Worm (Caenorhabditis elegans): Measurements from ENCODE around the gene H14N18.2.

- no peak for TF ChIP-seq F13H6.1 (tag; optimal IDR thresholded peaks at IDR 0.05)
- TF ChIP-seq madf-2 (tag; optimal IDR thresholded peaks at IDR 0.05): no peak
- TF ChIP-seq ceh-2 (tag; optimal IDR thresholded peaks at IDR 0.05): no peak
- no peak for TF ChIP-seq tbx-2 (tag; optimal IDR thresholded peaks at IDR 0.05)
- TF ChIP-seq elt-2 (tag; optimal IDR thresholded peaks at IDR 0.05): no peak
- no peak for TF ChIP-seq pag-3 (tag; optimal IDR thresholded peaks at IDR 0.05; ENCODE audit: borderline replicate concordance)
- no peak for TF ChIP-seq dve-1 (tag; optimal IDR thresholded peaks at IDR 0.05)
- TF ChIP-seq unc-55 (GFP tag; optimal IDR thresholded peaks at IDR 0.05): no peak
- no peak for TF ChIP-seq nhr-11 (tag; optimal IDR thresholded peaks at IDR 0.05)
- no peak for TF ChIP-seq hlh-8 (tag; optimal IDR thresholded peaks at IDR 0.05)
- no peak for TF ChIP-seq pha-4 (tag; optimal IDR thresholded peaks at IDR 0.05)
- TF ChIP-seq pqm-1 (tag; optimal IDR thresholded peaks at IDR 0.05): no peak
- TF ChIP-seq syd-9 (tag; optimal IDR thresholded peaks at IDR 0.05): no peak
- no peak for TF ChIP-seq C38D4.7 (GFP tag; optimal IDR thresholded peaks at IDR 0.05)
Observed at ce11 chrV:8932318-8932717, at the start of gene H14N18.2.
